Worm (Caenorhabditis elegans) whole organism, L1 larva: ENCODE results near the gene piga-1.

Experiments used
- C04F5.9 ChIP-seq: sonication (generic microtip); optimal IDR thresholded peaks from 2 replicates; lab custom pipeline; 2016; ENCODE audit warnings: missing genetic modification characterization, missing compliant biosample characterization
- C16A3.4 ChIP-seq: fragments of 150-350 bp; optimal IDR thresholded peaks from 2 replicates; lab custom pipeline; 2014; ENCODE audit warnings: missing biosample characterization, missing genetic modification characterization
- F16B12.6 ChIP-seq: fragments of 150-350 bp; optimal IDR thresholded peaks from 2 replicates; lab custom pipeline; 2014; ENCODE audit warnings: missing biosample characterization, missing genetic modification characterization
- alr-1 ChIP-seq: fragments of 200-800 bp; sonication (Bioruptor generic); optimal IDR thresholded peaks from 2 replicates; lab custom pipeline; 2018; ENCODE audit warnings: borderline replicate concordance, mild to moderate bottlenecking, missing genetic modification characterization, missing compliant biosample characterization
- aly-2 ChIP-seq: fragments of 150-350 bp; optimal IDR thresholded peaks from 2 replicates; lab custom pipeline; 2014; ENCODE audit warnings: missing biosample characterization, missing genetic modification characterization
- ceh-82 ChIP-seq, 3 experiments: fragments of 150-350 bp in 1 of 3; sonication (generic microtip) in 2 of 3; optimal IDR thresholded peaks; 2 replicates each; lab custom pipeline; 2014 to 2017; ENCODE audit warnings: missing biosample characterization in 3 of 3, missing genetic modification characterization in 3 of 3
- ceh-88 ChIP-seq: fragments of 200-800 bp; sonication (Bioruptor generic); IDR thresholded peaks from 2 replicates; pipeline ENCODE4 v1.3.6; 2022; ENCODE audit warnings: missing genetic modification characterization, missing compliant biosample characterization
- ces-1 ChIP-seq: fragments of 150-350 bp; optimal IDR thresholded peaks from 2 replicates; lab custom pipeline; 2014; ENCODE audit warnings: missing biosample characterization, missing genetic modification reagents, missing genetic modification characterization
- dpl-1 ChIP-seq, 3 experiments: fragments of 150-350 bp in 2 of 3; sonication (generic microtip) in 1 of 3; optimal IDR thresholded peaks; 2 replicates each; lab custom pipeline; 2014 to 2017; ENCODE audit warnings: missing biosample characterization in 3 of 3, missing genetic modification characterization in 3 of 3, missing genetic modification reagents in 3 of 3
- dsc-1 ChIP-seq: sonication (generic microtip); optimal IDR thresholded peaks from 2 replicates; lab custom pipeline; 2016; ENCODE audit warnings: mild to moderate bottlenecking, missing genetic modification characterization, missing compliant biosample characterization
- efl-1 ChIP-seq, 4 experiments: fragments of 150-350 bp; optimal IDR thresholded peaks in 3 of 4; peaks in 1 of 4; 1 replicate in 1 of 4; 2 replicates in 3 of 4; lab custom pipeline; 2014; ENCODE audit warnings: missing biosample characterization in 2 of 4, missing genetic modification characterization in 2 of 4, missing genetic modification reagents in 2 of 4
- egl-13 ChIP-seq: sonication (generic microtip); optimal IDR thresholded peaks from 2 replicates; lab custom pipeline; 2016; ENCODE audit warnings: missing genotype, missing genetic modification reagents, missing genetic modification characterization, missing compliant biosample characterization
- elt-2 ChIP-seq: sonication (generic microtip); optimal IDR thresholded peaks from 2 replicates; lab custom pipeline; 2016; ENCODE audit warnings: missing genetic modification characterization, mild to moderate bottlenecking, inconsistent platforms, missing compliant biosample characterization, missing genetic modification reagents
- elt-3 ChIP-seq, 6 experiments: fragments of 150-350 bp in 1 of 6; sonication (generic microtip); optimal IDR thresholded peaks; 2 replicates each; lab custom pipeline; 2017 to 2018; ENCODE audit warnings: missing biosample characterization in 6 of 6, missing genetic modification characterization in 6 of 6, inconsistent platforms in 1 of 6
- fkh-10 ChIP-seq: sonication (generic microtip); optimal IDR thresholded peaks from 2 replicates; lab custom pipeline; 2017; ENCODE audit warnings: missing biosample characterization, missing genetic modification reagents, missing genetic modification characterization
- fkh-8 ChIP-seq: sonication (generic microtip); optimal IDR thresholded peaks from 2 replicates; lab custom pipeline; 2016; ENCODE audit warnings: mild to moderate bottlenecking, missing genetic modification characterization, missing compliant biosample characterization
- fos-1 ChIP-seq: fragments of 150-350 bp; optimal IDR thresholded peaks from 2 replicates; lab custom pipeline; 2014; ENCODE audit warnings: missing biosample characterization, missing genetic modification characterization
- hlh-17 ChIP-seq: fragments of 200-800 bp; sonication (Bioruptor generic); optimal IDR thresholded peaks from 2 replicates; lab custom pipeline; 2018; ENCODE audit warnings: missing genetic modification characterization, mild to moderate bottlenecking, missing compliant biosample characterization, moderate library complexity, borderline replicate concordance
- hlh-4 ChIP-seq: sonication (generic microtip); optimal IDR thresholded peaks from 2 replicates; lab custom pipeline; 2016; ENCODE audit warnings: mild to moderate bottlenecking, missing genetic modification characterization, missing compliant biosample characterization
- hpl-2 ChIP-seq: fragments of 150-350 bp; optimal IDR thresholded peaks from 2 replicates; lab custom pipeline; 2014; ENCODE audit warnings: missing biosample characterization, missing genetic modification reagents, missing genetic modification characterization
- irx-1 ChIP-seq: sonication (generic microtip); optimal IDR thresholded peaks from 2 replicates; lab custom pipeline; 2016; ENCODE audit warnings: missing genetic modification characterization, missing compliant biosample characterization
- isw-1 ChIP-seq: fragments of 200-800 bp; sonication (Bioruptor generic); IDR thresholded peaks from 2 replicates; pipeline ENCODE4 v1.3.6; 2022; ENCODE audit warnings: missing genetic modification characterization, missing compliant biosample characterization
- jun-1 ChIP-seq: fragments of 150-350 bp; optimal IDR thresholded peaks from 2 replicates; lab custom pipeline; 2014; ENCODE audit warnings: missing biosample characterization, missing genetic modification reagents, missing genetic modification characterization
- lin-13 ChIP-seq: fragments of 150-350 bp; optimal IDR thresholded peaks from 2 replicates; lab custom pipeline; 2014; ENCODE audit warnings: missing biosample characterization, missing genetic modification reagents, missing genetic modification characterization
- lin-14 ChIP-seq: fragments of 200-800 bp; sonication (Bioruptor generic); optimal IDR thresholded peaks from 2 replicates; lab custom pipeline; 2018; ENCODE audit warnings: mild to moderate bottlenecking, missing genetic modification characterization, moderate library complexity, missing compliant biosample characterization
- lin-15B ChIP-seq: fragments of 150-350 bp; sonication (generic microtip); optimal IDR thresholded peaks from 3 replicates; lab custom pipeline; 2014; ENCODE audit warnings: missing biosample characterization, missing genetic modification characterization
- lin-35 ChIP-seq, 2 experiments: fragments of 150-350 bp; optimal IDR thresholded peaks; 2 replicates each; lab custom pipeline; 2014; ENCODE audit warnings: missing biosample characterization in 2 of 2, missing genetic modification characterization in 2 of 2, missing genetic modification reagents in 2 of 2
- lin-39 ChIP-seq: fragments of 150-350 bp; optimal IDR thresholded peaks from 2 replicates; lab custom pipeline; 2014; ENCODE audit warnings: missing biosample characterization, missing genetic modification reagents, missing genetic modification characterization
- lsy-2 ChIP-seq, 2 experiments: fragments of 150-350 bp; optimal IDR thresholded peaks; 2 replicates each; lab custom pipeline; 2014; ENCODE audit warnings: missing biosample characterization in 2 of 2, missing genetic modification characterization in 2 of 2
- mef-2 ChIP-seq: fragments of 150-350 bp; optimal IDR thresholded peaks from 2 replicates; lab custom pipeline; 2014; ENCODE audit warnings: missing biosample characterization, missing genetic modification characterization
- mep-1 ChIP-seq: fragments of 150-350 bp; optimal IDR thresholded peaks from 2 replicates; lab custom pipeline; 2014; ENCODE audit warnings: missing biosample characterization, missing genetic modification characterization
- nhr-20 ChIP-seq: sonication (generic microtip); optimal IDR thresholded peaks from 2 replicates; lab custom pipeline; 2016; ENCODE audit warnings: mild to moderate bottlenecking, missing genetic modification characterization, missing compliant biosample characterization
- nhr-237 ChIP-seq: fragments of 150-350 bp; optimal IDR thresholded peaks from 2 replicates; lab custom pipeline; 2014; ENCODE audit warnings: missing biosample characterization, missing genetic modification characterization
- nhr-71 ChIP-seq: sonication (generic microtip); optimal IDR thresholded peaks from 2 replicates; lab custom pipeline; 2016; ENCODE audit warnings: mild to moderate bottlenecking, missing genetic modification characterization, moderate library complexity, missing compliant biosample characterization
- nhr-85 ChIP-seq: sonication (generic microtip); peaks from one replicate; lab custom pipeline; 2016; ENCODE audit warnings: missing genetic modification characterization, inconsistent platforms, missing compliant biosample characterization
- nhr-90 ChIP-seq: sonication (generic microtip); optimal IDR thresholded peaks from 2 replicates; lab custom pipeline; 2016; ENCODE audit warnings: mild to moderate bottlenecking, missing genetic modification characterization, missing compliant biosample characterization; ENCODE audit not compliant: poor library complexity
- rnt-1 ChIP-seq: sonication (generic microtip); optimal IDR thresholded peaks from 2 replicates; lab custom pipeline; 2016; ENCODE audit warnings: mild to moderate bottlenecking, missing genetic modification characterization, moderate library complexity, missing compliant biosample characterization
- snpc-4 ChIP-seq: fragments of 150-350 bp; optimal IDR thresholded peaks from 2 replicates; lab custom pipeline; 2014; ENCODE audit warnings: missing biosample characterization, missing genetic modification characterization
- snu-23 ChIP-seq: sonication (generic microtip); optimal IDR thresholded peaks from 2 replicates; lab custom pipeline; 2016; ENCODE audit warnings: missing genetic modification characterization, missing compliant biosample characterization
- sox-4 ChIP-seq: sonication (generic microtip); optimal IDR thresholded peaks from 2 replicates; lab custom pipeline; 2016; ENCODE audit warnings: missing genetic modification characterization, missing compliant biosample characterization
- sptf-1 ChIP-seq: fragments of 150-350 bp; optimal IDR thresholded peaks from 2 replicates; lab custom pipeline; 2014; ENCODE audit warnings: missing biosample characterization, missing genetic modification characterization
- sup-37 ChIP-seq: fragments of 200-800 bp; sonication (Bioruptor generic); optimal IDR thresholded peaks from 2 replicates; lab custom pipeline; 2018; ENCODE audit warnings: mild to moderate bottlenecking, missing genetic modification characterization, missing compliant biosample characterization
- swsn-7 ChIP-seq: sonication (generic microtip); optimal IDR thresholded peaks from 2 replicates; lab custom pipeline; 2016; ENCODE audit warnings: missing genetic modification characterization, missing compliant biosample characterization
- tbx-2 ChIP-seq: sonication (generic microtip); optimal IDR thresholded peaks from 2 replicates; lab custom pipeline; 2016; ENCODE audit warnings: missing genetic modification characterization, missing compliant biosample characterization
- unc-130 ChIP-seq: fragments of 150-350 bp; optimal IDR thresholded peaks from 2 replicates; lab custom pipeline; 2017; ENCODE audit warnings: missing biosample characterization, missing genetic modification characterization, inconsistent platforms
- unc-30 ChIP-seq: sonication (generic microtip); optimal IDR thresholded peaks from 2 replicates; lab custom pipeline; 2017; ENCODE audit warnings: missing biosample characterization, missing genetic modification characterization
- unc-86 ChIP-seq: sonication (generic microtip); optimal IDR thresholded peaks from 2 replicates; lab custom pipeline; 2016; ENCODE audit warnings: missing genetic modification characterization, missing compliant biosample characterization
- unc-98 ChIP-seq: fragments of 200-800 bp; sonication (Bioruptor generic); IDR thresholded peaks from 2 replicates; pipeline ENCODE4 v1.3.6; 2022; ENCODE audit warnings: missing genetic modification characterization, missing compliant biosample characterization
- xbp-1 ChIP-seq: sonication (generic microtip); optimal IDR thresholded peaks from 2 replicates; lab custom pipeline; 2016; ENCODE audit warnings: missing genetic modification characterization, missing compliant biosample characterization
- zag-1 ChIP-seq: fragments of 150-350 bp; optimal IDR thresholded peaks from 2 replicates; lab custom pipeline; 2014; ENCODE audit warnings: missing biosample characterization, missing genetic modification characterization
- zip-4 ChIP-seq: fragments of 200-800 bp; sonication (Bioruptor generic); optimal IDR thresholded peaks from 2 replicates; lab custom pipeline; 2018; ENCODE audit warnings: mild to moderate bottlenecking, missing genetic modification characterization, moderate library complexity, missing compliant biosample characterization
- ztf-11 ChIP-seq, 2 experiments: sonication (generic microtip); optimal IDR thresholded peaks; 2 replicates each; lab custom pipeline; 2016 to 2017; ENCODE audit warnings: missing genetic modification characterization in 2 of 2, missing biosample characterization in 1 of 2, missing compliant biosample characterization in 1 of 2
- ztf-4 ChIP-seq: fragments of 150-350 bp; optimal IDR thresholded peaks from 2 replicates; lab custom pipeline; 2014; ENCODE audit warnings: missing biosample characterization, missing genetic modification characterization

Gene piga-1

DNA sequence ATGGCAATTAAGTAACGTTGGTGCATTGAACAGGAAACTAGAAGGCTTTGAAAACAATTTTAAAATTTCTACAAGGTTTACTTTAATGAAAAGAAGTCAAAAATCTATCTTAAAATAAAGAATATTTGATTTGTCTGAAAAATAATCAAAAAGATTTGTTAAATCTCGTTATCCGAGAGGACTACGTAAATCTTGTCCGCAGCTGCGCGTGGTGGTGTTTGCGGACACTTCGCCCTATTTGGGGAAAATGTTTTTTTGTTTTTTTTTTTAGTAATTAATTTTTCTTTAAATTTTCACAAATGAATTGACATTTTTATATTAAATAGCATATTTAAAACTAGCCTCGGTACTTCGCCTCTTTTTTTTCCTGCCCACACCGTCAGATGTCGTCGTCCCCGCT is 22.4 kb upstream of the piga-1 start:
- peak; percentile 72 for TF ChIP-seq lin-14 (GFP tag; lab: Kevin White, UChicago)
- no peak for TF ChIP-seq elt-3 (tag; optimal IDR thresholded peaks at IDR 0.05; lab: Kevin White, UChicago)
- no peak for TF ChIP-seq hpl-2 (GFP tag; lab: Kevin White, UChicago)
- TF ChIP-seq isw-1, result peak; percentile 37
- TF ChIP-seq unc-130 (tag; lab: Kevin White, UChicago), result peak; percentile 63
- TF ChIP-seq zip-4 (GFP tag; lab: Kevin White, UChicago), result no peak
- peak; percentile 5 for TF ChIP-seq lin-13 (GFP tag; lab: Kevin White, UChicago)
- TF ChIP-seq sup-37 (GFP tag; lab: Kevin White, UChicago), result no peak
- no peak for TF ChIP-seq tbx-2 (tag; lab: Kevin White, UChicago)
- TF ChIP-seq F16B12.6 (tag; lab: Kevin White, UChicago), result peak; percentile 90
- TF ChIP-seq unc-98 (GFP tag; lab: Robert Waterston, UW), result no peak
- peak; percentile 17 for TF ChIP-seq nhr-90 (tag; lab: Kevin White, UChicago)
- no peak for TF ChIP-seq hlh-4
- TF ChIP-seq dpl-1 (GFP tag; optimal IDR thresholded peaks at IDR 0.05; lab: Kevin White, UChicago), result peak; percentile 33 to 58 (median 50)
- TF ChIP-seq alr-1 (tag; lab: Kevin White, UChicago), result no peak
- TF ChIP-seq elt-2 (tag; lab: Kevin White, UChicago), result no peak
- TF ChIP-seq hlh-17, result no peak
- TF ChIP-seq fos-1 (tag; lab: Kevin White, UChicago), result no peak
- TF ChIP-seq ztf-4, result no peak
- peak; percentile 18 for TF ChIP-seq lin-39 (tag; lab: Kevin White, UChicago)
- peak; percentile 1 to 52 for TF ChIP-seq lin-35 (GFP tag; optimal IDR thresholded peaks at IDR 0.05; lab: Kevin White, UChicago)
- peak; percentile 21 for TF ChIP-seq egl-13 (tag; lab: Kevin White, UChicago)
- TF ChIP-seq unc-86 (tag; lab: Kevin White, UChicago), result peak; percentile 50
- no peak for TF ChIP-seq mef-2 (tag; lab: Kevin White, UChicago)
- TF ChIP-seq lin-15B (tag; lab: Kevin White, UChicago), result peak; percentile 29
- TF ChIP-seq nhr-237 (tag; lab: Kevin White, UChicago), result no peak
- no peak for TF ChIP-seq fkh-10 (GFP tag; lab: Kevin White, UChicago)
- peak; percentile 4 for TF ChIP-seq C04F5.9 (tag; lab: Kevin White, UChicago)
- no peak for TF ChIP-seq aly-2 (tag; lab: Kevin White, UChicago)
- peak in 1 of 2 experiments; percentile 24 for TF ChIP-seq ztf-11 (tag; optimal IDR thresholded peaks at IDR 0.05; lab: Kevin White, UChicago)
- peak; percentile 56 for TF ChIP-seq nhr-20 (tag; lab: Kevin White, UChicago)
- TF ChIP-seq irx-1, result peak; percentile 1
- TF ChIP-seq snu-23 (GFP tag; lab: Kevin White, UChicago), result peak; percentile 69
- no peak for TF ChIP-seq sptf-1 (tag; lab: Kevin White, UChicago)
- TF ChIP-seq mep-1 (tag; lab: Kevin White, UChicago), result peak; percentile 76
- peak; percentile 53 for TF ChIP-seq C16A3.4
- peak; percentile 39 to 57 (median 44) for TF ChIP-seq ceh-82 (tag; optimal IDR thresholded peaks at IDR 0.05; lab: Kevin White, UChicago)
- TF ChIP-seq dsc-1 (tag; lab: Kevin White, UChicago), result peak; percentile 67
- peak; percentile 67 for TF ChIP-seq swsn-7 (tag; lab: Kevin White, UChicago)
- peak; percentile 71 for TF ChIP-seq nhr-85
- TF ChIP-seq lsy-2 (tag; optimal IDR thresholded peaks at IDR 0.05; lab: Kevin White, UChicago), result peak; percentile 69 to 79
- TF ChIP-seq zag-1 (tag; lab: Kevin White, UChicago), result no peak
- peak; percentile 42 for TF ChIP-seq fkh-8 (tag; lab: Kevin White, UChicago)
- no peak for TF ChIP-seq sox-4 (tag; lab: Kevin White, UChicago)
- TF ChIP-seq rnt-1 (tag; lab: Kevin White, UChicago), result peak; percentile 74
- TF ChIP-seq ceh-88 (GFP tag; lab: Robert Waterston, UW), result peak; percentile 15; the same call in 1 of the 2 replicates
- TF ChIP-seq jun-1 (tag; lab: Kevin White, UChicago), result no peak
- TF ChIP-seq ces-1 (GFP tag; lab: Kevin White, UChicago), result no peak
- no peak for TF ChIP-seq snpc-4 (tag; lab: Kevin White, UChicago)
- TF ChIP-seq efl-1 (optimal IDR thresholded peaks at IDR 0.05; lab: Kevin White, UChicago), result peak; percentile 41 to 66
- TF ChIP-seq efl-1 (GFP tag; optimal IDR thresholded peaks at IDR 0.05 in 1 of 2; lab: Kevin White, UChicago), result peak; percentile 59 to 77
- TF ChIP-seq xbp-1, result peak; percentile 46
- TF ChIP-seq nhr-71 (tag; lab: Kevin White, UChicago), result peak; percentile 76
- TF ChIP-seq unc-30 (tag; lab: Kevin White, UChicago), result no peak
